Worm (Caenorhabditis elegans): ENCODE results near the gene C29F7.10.

Gene C29F7.10

ce11 chrX:13414974-13415373 lies 16.3 kb downstream of the C29F7.10 start:
- TF ChIP-seq aly-2 (tag; optimal IDR thresholded peaks at IDR 0.05): no peak
- TF ChIP-seq pha-4 (tag; optimal IDR thresholded peaks at IDR 0.05): peak; percentile 69
- peak; percentile 43 for TF ChIP-seq elt-2 (tag; optimal IDR thresholded peaks at IDR 0.05)
- TF ChIP-seq ztf-11 (tag; optimal IDR thresholded peaks at IDR 0.05): no peak
- no peak for TF ChIP-seq tbx-2 (tag; optimal IDR thresholded peaks at IDR 0.05)
- peak; percentile 41 for TF ChIP-seq lin-39 (tag; optimal IDR thresholded peaks at IDR 0.05)
- peak; percentile 6 for TF ChIP-seq nhr-23 (tag; optimal IDR thresholded peaks at IDR 0.05)
- peak; percentile 41 for TF ChIP-seq pqm-1 (tag; optimal IDR thresholded peaks at IDR 0.05)
- TF ChIP-seq hmg-11 (tag; optimal IDR thresholded peaks at IDR 0.05): peak; percentile 67

- TF ChIP-seq eor-1 (tag; optimal IDR thresholded peaks at IDR 0.05) (no peak), elt-2 (tag; optimal IDR thresholded peaks at IDR 0.05) (peak; percentile 70), unc-62 (GFP tag; optimal IDR thresholded peaks at IDR 0.05) (no peak)
Observed at ce11 chrX:13412307-13412706, 19.0 kb downstream of the C29F7.10 start.

ce11 chrX:13411306-13411705 lies 20.0 kb downstream of the C29F7.10 start:
- no peak for TF ChIP-seq aly-2 (tag; optimal IDR thresholded peaks at IDR 0.05)
- TF ChIP-seq ceh-16 (tag; optimal IDR thresholded peaks at IDR 0.05): no peak
- TF ChIP-seq egl-5 (tag; optimal IDR thresholded peaks at IDR 0.05): no peak
- peak; percentile 4 for TF ChIP-seq elt-2 (tag; optimal IDR thresholded peaks at IDR 0.05)
- no peak for TF ChIP-seq ztf-11 (tag; optimal IDR thresholded peaks at IDR 0.05)

- TF ChIP-seq elt-2 (tag; optimal IDR thresholded peaks at IDR 0.05) (peak; percentile 47), pqm-1 (tag; optimal IDR thresholded peaks at IDR 0.05) (peak; percentile 50), ZK546.5 (tag; optimal IDR thresholded peaks at IDR 0.05) (no peak)
Observed at ce11 chrX:13409543-13409942, 21.7 kb downstream of the C29F7.10 start, which contains the start of the genes cyp-13B1 and C29F7.1. Gene cyp-13B1, minus strand, starts transcription at chrX:13409643. Gene C29F7.1, plus strand, starts transcription at chrX:13409936.

ce11 chrX:13401783-13402182 lies 29.5 kb downstream of the C29F7.10 start, which contains the start of gene F02C12.1:
Gene F02C12.1, plus strand, starts transcription at chrX:13402083.
- TF ChIP-seq hmg-11 (tag; optimal IDR thresholded peaks at IDR 0.05) (no peak), nhr-28 (tag; optimal IDR thresholded peaks at IDR 0.05) (no peak), egl-27 (tag; optimal IDR thresholded peaks at IDR 0.05) (no peak), ceh-9 (tag; optimal IDR thresholded peaks at IDR 0.05) (no peak), elt-2 (tag; optimal IDR thresholded peaks at IDR 0.05) (no peak), ceh-82 (tag; optimal IDR thresholded peaks at IDR 0.05) (no peak), R02D3.7 (tag; optimal IDR thresholded peaks at IDR 0.05) (no peak), elt-1 (tag; optimal IDR thresholded peaks at IDR 0.05) (no peak), ceh-16 (tag; optimal IDR thresholded peaks at IDR 0.05) (no peak), unc-39 (tag; optimal IDR thresholded peaks at IDR 0.05) (no peak), lin-15B (tag; optimal IDR thresholded peaks at IDR 0.05) (no peak), nhr-12 (tag; optimal IDR thresholded peaks at IDR 0.05) (no peak), nhr-76 (tag; optimal IDR thresholded peaks at IDR 0.05) (no peak), nhr-43 (tag; optimal IDR thresholded peaks at IDR 0.05; ENCODE audit: poor library complexity, severe bottlenecking) (no peak), pha-4 (tag; optimal IDR thresholded peaks at IDR 0.05) (no peak), mdl-1 (tag; optimal IDR thresholded peaks at IDR 0.05) (no peak), aly-2 (tag; optimal IDR thresholded peaks at IDR 0.05) (no peak), ZK546.5 (tag; optimal IDR thresholded peaks at IDR 0.05) (no peak), unc-62 (GFP tag; optimal IDR thresholded peaks at IDR 0.05) (no peak), nhr-25 (tag; optimal IDR thresholded peaks at IDR 0.05) (no peak)

- TF ChIP-seq pha-4 (tag; optimal IDR thresholded peaks at IDR 0.05) (peak; percentile 90), nfya-1 (tag; optimal IDR thresholded peaks at IDR 0.05; ENCODE audit: insufficient read depth) (peak; percentile 3), pqm-1 (tag; optimal IDR thresholded peaks at IDR 0.05) (peak; percentile 62), elt-3 (tag; optimal IDR thresholded peaks at IDR 0.05) (no peak), elt-2 (tag; optimal IDR thresholded peaks at IDR 0.05) (peak; percentile 43), fkh-2 (tag; optimal IDR thresholded peaks at IDR 0.05) (no peak), unc-39 (tag; optimal IDR thresholded peaks at IDR 0.05) (no peak)
Observed at ce11 chrX:13401311-13401710, 30.0 kb downstream of the C29F7.10 start.
